Worm (Caenorhabditis elegans) whole organism, L2 larva: ENCODE results near the gene F08H9.4.

Experiments used
- crh-2 ChIP-seq: sonication (generic microtip); optimal IDR thresholded peaks from 2 replicates; lab custom pipeline; 2017; ENCODE audit warnings: missing biosample characterization, missing genetic modification characterization
- lin-13 ChIP-seq: fragments of 150-350 bp; optimal IDR thresholded peaks from 2 replicates; lab custom pipeline; 2014; ENCODE audit warnings: missing biosample characterization, missing genetic modification reagents, missing genetic modification characterization
- lin-39 ChIP-seq: fragments of 150-350 bp; optimal IDR thresholded peaks from 2 replicates; lab custom pipeline; 2014; ENCODE audit warnings: missing biosample characterization, missing genetic modification reagents, missing genetic modification characterization
- nhr-11 ChIP-seq: fragments of 150-350 bp; optimal IDR thresholded peaks from 2 replicates; lab custom pipeline; 2014; ENCODE audit warnings: missing biosample characterization, missing genetic modification characterization
- unc-62 ChIP-seq: fragments of 150-350 bp; optimal IDR thresholded peaks from 2 replicates; lab custom pipeline; 2014; ENCODE audit warnings: missing biosample characterization, missing genetic modification reagents, missing genetic modification characterization

ce11 chrV:14476680-14477079 is 12.5 kb upstream of the F08H9.4 start, which contains the start of gene clec-54:
- TF ChIP-seq nhr-11 (tag; lab: Kevin White, UChicago), result no peak
- peak; percentile 35 for TF ChIP-seq crh-2 (tag; lab: Kevin White, UChicago)
- no peak for TF ChIP-seq lin-13 (GFP tag; lab: Kevin White, UChicago)
- no peak for TF ChIP-seq unc-62 (GFP tag; lab: Kevin White, UChicago)
- TF ChIP-seq lin-39 (tag; lab: Kevin White, UChicago), result no peak
